Fruit fly (Drosophila melanogaster) whole organism, embryonic: ENCODE results near the gene RpL34b.

Experiments used
- Atf-2 ChIP-seq: fragments of 200-800 bp; sonication (Bioruptor generic); optimal IDR thresholded peaks from 2 replicates; lab custom pipeline; 2016; ENCODE audit warnings: missing biosample characterization, missing genetic modification characterization
- Atf3 ChIP-seq: fragments of 200-800 bp; sonication (Bioruptor generic); optimal IDR thresholded peaks from 3 replicates; lab custom pipeline; 2016; ENCODE audit warnings: missing biosample characterization, missing genetic modification characterization
- CG10147 ChIP-seq: fragments of 200-800 bp; sonication (Bioruptor generic); optimal IDR thresholded peaks from 2 replicates; lab custom pipeline; 2019; ENCODE audit warnings: missing biosample characterization, mild to moderate bottlenecking, missing genetic modification characterization, moderate library complexity
- CG11398 ChIP-seq: fragments of 200-800 bp; sonication (Bioruptor generic); optimal IDR thresholded peaks from 2 replicates; lab custom pipeline; 2016; ENCODE audit warnings: missing biosample characterization, missing genetic modification characterization
- CG11456 ChIP-seq: fragments of 200-800 bp; sonication (Bioruptor generic); IDR thresholded peaks from 3 replicates; pipeline ENCODE4 v1.3.6; 2022; ENCODE audit warnings: missing biosample characterization, missing genetic modification characterization
- CG11504 ChIP-seq: fragments of 200-800 bp; sonication (Bioruptor generic); optimal IDR thresholded peaks from 3 replicates; lab custom pipeline; 2019; ENCODE audit warnings: missing biosample characterization, mild to moderate bottlenecking, missing genetic modification characterization, moderate library complexity
- CG12769 ChIP-seq: fragments of 200-800 bp; sonication (Bioruptor generic); optimal IDR thresholded peaks from 2 replicates; lab custom pipeline; 2019; ENCODE audit warnings: missing biosample characterization, mild to moderate bottlenecking, missing genetic modification characterization, moderate library complexity
- CG13775 ChIP-seq: fragments of 200-800 bp; sonication (Bioruptor generic); optimal IDR thresholded peaks from 3 replicates; lab custom pipeline; 2017; ENCODE audit warnings: missing biosample characterization, mild to moderate bottlenecking, missing genetic modification characterization
- CG14860 ChIP-seq: fragments of 200-800 bp; sonication (Bioruptor generic); IDR thresholded peaks from 3 replicates; pipeline ENCODE4 v1.3.6; 2022; ENCODE audit warnings: missing biosample characterization, missing genetic modification characterization; ENCODE audit not compliant: partially characterized antibody
- CG16863 ChIP-seq: fragments of 200-800 bp; sonication (Bioruptor generic); optimal IDR thresholded peaks from 3 replicates; lab custom pipeline; 2016; ENCODE audit warnings: missing biosample characterization, missing genetic modification characterization
- CG18262 ChIP-seq: fragments of 200-800 bp; optimal IDR thresholded peaks from 3 replicates; lab custom pipeline; 2019; ENCODE audit warnings: missing biosample characterization, mild to moderate bottlenecking, missing genetic modification characterization, moderate library complexity
- CG30020 ChIP-seq: fragments of 200-800 bp; optimal IDR thresholded peaks from 2 replicates; lab custom pipeline; 2019; ENCODE audit warnings: missing biosample characterization, mild to moderate bottlenecking, missing genetic modification characterization, moderate library complexity
- CG32767 ChIP-seq: fragments of 200-800 bp; sonication (Bioruptor generic); IDR thresholded peaks from 2 replicates; pipeline ENCODE4 v1.3.6; 2022; ENCODE audit warnings: missing biosample characterization, missing genetic modification characterization
- CG33213 ChIP-seq: fragments of 200-800 bp; sonication (Bioruptor generic); optimal IDR thresholded peaks from 3 replicates; lab custom pipeline; 2016; ENCODE audit warnings: missing biosample characterization, missing genetic modification characterization
- CG3995 ChIP-seq: fragments of 200-800 bp; sonication (Bioruptor generic); optimal IDR thresholded peaks from 3 replicates; lab custom pipeline; 2016; ENCODE audit warnings: missing biosample characterization, missing genetic modification characterization
- CG6683 ChIP-seq: fragments of 200-800 bp; sonication (Bioruptor generic); optimal IDR thresholded peaks from 2 replicates; lab custom pipeline; 2017; ENCODE audit warnings: missing biosample characterization, mild to moderate bottlenecking, missing genetic modification characterization, missing genetic modification reagents
- CG7556 ChIP-seq: fragments of 200-800 bp; sonication (Bioruptor generic); optimal IDR thresholded peaks from 2 replicates; lab custom pipeline; 2017; ENCODE audit warnings: missing biosample characterization, mild to moderate bottlenecking, missing genetic modification characterization
- CG7839 ChIP-seq: fragments of 200-800 bp; sonication (Bioruptor generic); optimal IDR thresholded peaks from 3 replicates; lab custom pipeline; 2018; ENCODE audit warnings: missing biosample characterization, mild to moderate bottlenecking, missing genetic modification characterization, moderate library complexity
- CG9797 ChIP-seq: fragments of 200-800 bp; sonication (Bioruptor generic); optimal IDR thresholded peaks from 3 replicates; lab custom pipeline; 2018; ENCODE audit warnings: missing biosample characterization, mild to moderate bottlenecking, missing genetic modification characterization
- Dad ChIP-seq: fragments of 200-800 bp; sonication (Bioruptor generic); optimal IDR thresholded peaks from 3 replicates; lab custom pipeline; 2016; ENCODE audit warnings: missing biosample characterization, missing genetic modification characterization
- Deaf1 ChIP-seq: fragments of 200-800 bp; optimal IDR thresholded peaks from 3 replicates; lab custom pipeline; 2019; ENCODE audit warnings: missing biosample characterization, mild to moderate bottlenecking, missing genetic modification characterization, moderate library complexity
- Dip2 ChIP-seq: fragments of 200-800 bp; sonication (Bioruptor generic); IDR thresholded peaks from 2 replicates; pipeline ENCODE4 v1.3.6; 2022; ENCODE audit warnings: missing biosample characterization, missing genetic modification characterization
- HHEX ChIP-seq: fragments of 200-800 bp; sonication (Bioruptor generic); optimal IDR thresholded peaks from 3 replicates; lab custom pipeline; 2017; ENCODE audit warnings: missing biosample characterization, mild to moderate bottlenecking, missing genetic modification characterization, missing genetic modification reagents
- HLH3B ChIP-seq: fragments of 200-800 bp; sonication (Bioruptor generic); IDR thresholded peaks from 2 replicates; pipeline ENCODE4 v1.3.6; 2022; ENCODE audit warnings: missing biosample characterization, missing genetic modification characterization
- Hsf ChIP-seq: fragments of 200-800 bp; sonication (Bioruptor generic); optimal IDR thresholded peaks from 3 replicates; lab custom pipeline; 2016; ENCODE audit warnings: missing biosample characterization, missing genetic modification characterization
- Kr ChIP-seq: fragments of 200-800 bp; sonication (Bioruptor generic); optimal IDR thresholded peaks from 2 replicates; lab custom pipeline; 2017; ENCODE audit warnings: missing biosample characterization, mild to moderate bottlenecking, missing genetic modification characterization
- MESR4 ChIP-seq: fragments of 200-800 bp; sonication (Bioruptor generic); optimal IDR thresholded peaks from 2 replicates; lab custom pipeline; 2018; ENCODE audit warnings: missing biosample characterization, mild to moderate bottlenecking, missing genetic modification characterization, moderate library complexity
- Mrtf ChIP-seq: fragments of 200-800 bp; sonication (Bioruptor generic); IDR thresholded peaks from 3 replicates; pipeline ENCODE4 v1.3.6; 2022; ENCODE audit warnings: missing biosample characterization, missing genetic modification characterization
- NFAT ChIP-seq: fragments of 200-800 bp; sonication (Bioruptor generic); IDR thresholded peaks from 2 replicates; pipeline ENCODE4 v1.3.6; 2022; ENCODE audit warnings: missing biosample characterization, missing genetic modification characterization
- PHDP ChIP-seq: fragments of 200-800 bp; sonication (Bioruptor generic); optimal IDR thresholded peaks from 3 replicates; lab custom pipeline; 2018; ENCODE audit warnings: missing biosample characterization, mild to moderate bottlenecking, missing genetic modification characterization, moderate library complexity
- Rfx ChIP-seq: fragments of 200-800 bp; sonication (Bioruptor generic); IDR thresholded peaks from 2 replicates; pipeline ENCODE4 v1.3.6; 2022; ENCODE audit warnings: missing biosample characterization, missing genetic modification characterization
- corto ChIP-seq: fragments of 200-800 bp; sonication (Bioruptor generic); optimal IDR thresholded peaks from 2 replicates; lab custom pipeline; 2016; ENCODE audit warnings: missing biosample characterization, mild to moderate bottlenecking, missing genetic modification characterization, moderate library complexity
- dan ChIP-seq: fragments of 200-800 bp; sonication (Bioruptor generic); IDR thresholded peaks from 2 replicates; pipeline ENCODE4 v1.3.6; 2022; ENCODE audit warnings: missing biosample characterization, missing genetic modification characterization
- dpn ChIP-seq, 2 experiments: fragments of 200-800 bp; sonication (Bioruptor generic); optimal IDR thresholded peaks; 3 replicates each; lab custom pipeline; 2016; ENCODE audit warnings: missing biosample characterization in 2 of 2, missing genetic modification characterization in 2 of 2
- emc ChIP-seq: fragments of 200-800 bp; sonication (Bioruptor generic); optimal IDR thresholded peaks from 2 replicates; lab custom pipeline; 2016; ENCODE audit warnings: missing biosample characterization, missing genetic modification characterization
- ems ChIP-seq: fragments of 200-800 bp; sonication (Bioruptor generic); optimal IDR thresholded peaks from 3 replicates; lab custom pipeline; 2016; ENCODE audit warnings: missing biosample characterization, missing genetic modification characterization
- fu2 ChIP-seq: fragments of 200-800 bp; sonication (Bioruptor generic); optimal IDR thresholded peaks from 2 replicates; lab custom pipeline; 2016; ENCODE audit warnings: missing biosample characterization, missing genetic modification characterization
- gcm ChIP-seq: fragments of 200-800 bp; sonication (Bioruptor generic); optimal IDR thresholded peaks from 2 replicates; lab custom pipeline; 2019; ENCODE audit warnings: missing biosample characterization, mild to moderate bottlenecking, missing genetic modification characterization, moderate library complexity
- ham ChIP-seq: fragments of 200-800 bp; sonication (Bioruptor generic); IDR thresholded peaks from 2 replicates; pipeline ENCODE4 v1.3.6; 2022; ENCODE audit warnings: missing biosample characterization, missing genetic modification characterization
- hth ChIP-seq: fragments of >200 bp; optimal IDR thresholded peaks from 2 replicates; lab custom pipeline; 2017; ENCODE audit warnings: inconsistent platforms
- jumu ChIP-seq: fragments of 200-800 bp; sonication (Bioruptor generic); optimal IDR thresholded peaks from 3 replicates; lab custom pipeline; 2016; ENCODE audit warnings: missing biosample characterization, missing genetic modification characterization
- knrl ChIP-seq: fragments of 200-800 bp; sonication (Bioruptor generic); IDR thresholded peaks from 3 replicates; pipeline ENCODE4 v1.3.6; 2022; ENCODE audit warnings: missing biosample characterization, missing genetic modification characterization; ENCODE audit not compliant: partially characterized antibody
- lab ChIP-seq: fragments of 200-800 bp; sonication (Bioruptor generic); optimal IDR thresholded peaks from 3 replicates; lab custom pipeline; 2017; ENCODE audit warnings: missing biosample characterization, missing genetic modification characterization, mild to moderate bottlenecking, moderate library complexity, missing genetic modification reagents
- lbe ChIP-seq: fragments of 200-800 bp; sonication (Bioruptor generic); optimal IDR thresholded peaks from 2 replicates; lab custom pipeline; 2016; ENCODE audit warnings: missing biosample characterization, mild to moderate bottlenecking, missing genetic modification characterization
- nau ChIP-seq: fragments of 200-800 bp; sonication (Bioruptor generic); optimal IDR thresholded peaks from 3 replicates; lab custom pipeline; 2017; ENCODE audit warnings: missing biosample characterization, mild to moderate bottlenecking, missing genetic modification characterization, missing genetic modification reagents
- repo ChIP-seq: fragments of 200-800 bp; sonication (Bioruptor generic); optimal IDR thresholded peaks from 2 replicates; lab custom pipeline; 2016; ENCODE audit warnings: missing biosample characterization, missing genetic modification characterization
- sob ChIP-seq: fragments of 200-800 bp; sonication (Bioruptor generic); IDR thresholded peaks from 2 replicates; pipeline ENCODE4 v1.3.6; 2022; ENCODE audit warnings: missing biosample characterization, missing genetic modification characterization
- sug ChIP-seq: fragments of 200-800 bp; optimal IDR thresholded peaks from 2 replicates; lab custom pipeline; 2019; ENCODE audit warnings: missing biosample characterization, mild to moderate bottlenecking, missing genetic modification characterization, moderate library complexity
- unpg ChIP-seq: fragments of 200-800 bp; sonication (Bioruptor generic); optimal IDR thresholded peaks from 3 replicates; lab custom pipeline; 2018; ENCODE audit warnings: missing biosample characterization, mild to moderate bottlenecking, missing genetic modification characterization, moderate library complexity

The RpL34b gene

dm6 chr3R:9404104-9404512, 3.1 kb upstream of the RpL34b start, which contains the start of the genes CG9356, BBIP1 and CG8135 (continued):
- TF ChIP-seq fu2 (GFP tag; lab: Kevin White, UChicago) (peak; percentile 71), MESR4 (GFP tag; lab: Kevin White, UChicago) (peak; percentile 91), CG11504 (tag; lab: Kevin White, UChicago) (no peak), corto (GFP tag; lab: Kevin White, UChicago) (no peak)

DNA sequence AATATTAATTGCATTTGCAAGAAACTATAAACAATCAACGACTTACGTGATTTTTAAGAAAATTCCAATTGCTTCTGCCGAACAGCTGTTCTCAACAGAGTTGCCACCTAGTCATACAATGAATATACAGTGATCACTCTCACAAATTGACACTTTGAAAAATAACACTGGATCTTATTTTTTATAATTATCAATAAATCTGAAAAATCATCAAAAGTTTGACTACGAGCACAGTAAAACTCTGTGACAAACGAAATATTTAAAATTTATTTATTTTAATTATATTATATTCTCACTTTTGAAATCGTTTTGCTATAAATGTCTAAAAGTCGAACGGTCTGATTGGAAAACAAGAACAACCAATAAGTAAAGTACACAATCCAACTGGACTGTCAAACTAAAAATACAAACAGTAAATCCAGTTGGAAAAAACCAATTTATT, 1.1 kb downstream of the RpL34b start, which contains the start of gene CG34117:
Gene CG34117, minus strand, starts transcription at position 103 of the 442 bp plus-strand sequence.
- TF ChIP-seq PHDP: peak; percentile 85
- peak; percentile 25 for TF ChIP-seq ems
- TF ChIP-seq gcm (GFP tag; lab: Kevin White, UChicago): peak; percentile 80
- peak; percentile 86 for TF ChIP-seq lab (GFP tag; lab: Kevin White, UChicago)
- peak; percentile 33; the same call in 1 of the 2 replicates for TF ChIP-seq ham
- TF ChIP-seq repo (GFP tag; lab: Kevin White, UChicago): peak; percentile 18
- peak; percentile 57 for TF ChIP-seq CG6683 (GFP tag; lab: Kevin White, UChicago)
- TF ChIP-seq CG12769 (tag; lab: Kevin White, UChicago): peak; percentile 68
- TF ChIP-seq Hsf: peak; percentile 66
- TF ChIP-seq Dad (GFP tag; lab: Kevin White, UChicago): peak; percentile 34
- TF ChIP-seq unpg: peak; percentile 81
- TF ChIP-seq nau: peak; percentile 54
- TF ChIP-seq Mrtf: peak; percentile 36; the same call in 2 of the 3 replicates
- no peak for TF ChIP-seq CG14860
- TF ChIP-seq HHEX (GFP tag; lab: Kevin White, UChicago): peak; percentile 74
- peak; percentile 79 for TF ChIP-seq CG18262 (tag; lab: Kevin White, UChicago)
- peak; percentile 81 for TF ChIP-seq CG7839
- TF ChIP-seq hth (lab: Kevin White, UChicago): no peak
- peak; percentile 38 for TF ChIP-seq Atf-2 (GFP tag; lab: Kevin White, UChicago)
- peak; percentile 89 for TF ChIP-seq NFAT (GFP tag; lab: Robert Waterston, UW)
- TF ChIP-seq Atf3 (GFP tag; lab: Kevin White, UChicago): peak; percentile 34
- TF ChIP-seq CG11456 (GFP tag; lab: Robert Waterston, UW): peak; percentile 92
- TF ChIP-seq HLH3B: peak; percentile 81
- TF ChIP-seq Deaf1 (tag; lab: Kevin White, UChicago): peak; percentile 51
- TF ChIP-seq lbe (GFP tag; lab: Kevin White, UChicago): peak; percentile 70
- no peak for TF ChIP-seq dan (GFP tag; lab: Robert Waterston, UW)
- peak; percentile 41 for TF ChIP-seq CG16863 (GFP tag; lab: Kevin White, UChicago)
- peak; percentile 30 for TF ChIP-seq fu2 (GFP tag; lab: Kevin White, UChicago)
- TF ChIP-seq CG11398 (GFP tag; lab: Kevin White, UChicago): no peak
- no peak for TF ChIP-seq CG9797 (GFP tag; lab: Kevin White, UChicago)
- no peak for TF ChIP-seq Kr (GFP tag; lab: Kevin White, UChicago)
- TF ChIP-seq Dip2: no peak
- TF ChIP-seq CG30020 (tag; lab: Kevin White, UChicago): peak; percentile 49
- peak; percentile 58 to 89 for TF ChIP-seq dpn (GFP tag; optimal IDR thresholded peaks at IDR 0.05; lab: Kevin White, UChicago)
- TF ChIP-seq CG33213 (GFP tag; lab: Kevin White, UChicago): peak; percentile 24
- TF ChIP-seq sug (tag; lab: Kevin White, UChicago): peak; percentile 83
- TF ChIP-seq CG32767 (GFP tag; lab: Robert Waterston, UW): peak; percentile 67; the same call in 1 of the 2 replicates
- peak; percentile 87 for TF ChIP-seq sob (GFP tag; lab: Robert Waterston, UW)
- peak; percentile 25 for TF ChIP-seq jumu (GFP tag; lab: Kevin White, UChicago)
- TF ChIP-seq CG3995 (GFP tag; lab: Kevin White, UChicago): peak; percentile 60
- peak; percentile 75 for TF ChIP-seq CG7556 (GFP tag; lab: Kevin White, UChicago)
- no peak for TF ChIP-seq knrl (GFP tag; lab: Robert Waterston, UW)
- TF ChIP-seq CG10147 (GFP tag; lab: Kevin White, UChicago): peak; percentile 78
- peak; percentile 80 for TF ChIP-seq CG13775 (GFP tag; lab: Kevin White, UChicago)
- TF ChIP-seq emc (GFP tag; lab: Kevin White, UChicago): no peak
- peak; percentile 88 for TF ChIP-seq Rfx
